Fruit fly (Drosophila melanogaster): Measurements from ENCODE around the gene CG34292.

dm6 chr3R:27109458-27109857, 47.4 kb downstream of the CG34292 start:
- TF ChIP-seq pan (optimal IDR thresholded peaks at IDR 0.05) = no peak
- no peak for TF ChIP-seq psq (optimal IDR thresholded peaks at IDR 0.05)
- no peak for TF ChIP-seq usp (GFP tag; optimal IDR thresholded peaks at IDR 0.05)
- TF ChIP-seq Dll (optimal IDR thresholded peaks at IDR 0.05) = no peak
